Worm (Caenorhabditis elegans) whole organism, L1 larva: ENCODE measurements around the gene C50E10.2.

Experiments used
- ama-1 ChIP-seq: fragments of 150-350 bp; optimal IDR thresholded peaks from 2 replicates; lab custom pipeline; 2014
- ceh-8 ChIP-seq: fragments of 200-800 bp; sonication (Bioruptor generic); optimal IDR thresholded peaks from 2 replicates; lab custom pipeline; 2018; ENCODE audit warnings: mild to moderate bottlenecking, missing genetic modification characterization, moderate library complexity, missing compliant biosample characterization
- ceh-90 ChIP-seq: sonication (generic microtip); optimal IDR thresholded peaks from 2 replicates; lab custom pipeline; 2016; ENCODE audit warnings: missing genetic modification characterization, missing compliant biosample characterization
- egl-27 ChIP-seq, 2 experiments: fragments of 150-350 bp in 1 of 2; sonication (generic microtip); optimal IDR thresholded peaks; 3 replicates each; lab custom pipeline; 2017 to 2018; ENCODE audit warnings: missing biosample characterization in 2 of 2, missing genetic modification characterization in 2 of 2, missing genetic modification reagents in 2 of 2
- elt-2 ChIP-seq: sonication (generic microtip); optimal IDR thresholded peaks from 2 replicates; lab custom pipeline; 2016; ENCODE audit warnings: missing genetic modification characterization, mild to moderate bottlenecking, inconsistent platforms, missing compliant biosample characterization, missing genetic modification reagents
- elt-3 ChIP-seq, 6 experiments: fragments of 150-350 bp in 1 of 6; sonication (generic microtip); optimal IDR thresholded peaks; 2 replicates each; lab custom pipeline; 2017 to 2018; ENCODE audit warnings: missing biosample characterization in 6 of 6, missing genetic modification characterization in 6 of 6, inconsistent platforms in 1 of 6
- irx-1 ChIP-seq: sonication (generic microtip); optimal IDR thresholded peaks from 2 replicates; lab custom pipeline; 2016; ENCODE audit warnings: missing genetic modification characterization, missing compliant biosample characterization
- jun-1 ChIP-seq: fragments of 150-350 bp; optimal IDR thresholded peaks from 2 replicates; lab custom pipeline; 2014; ENCODE audit warnings: missing biosample characterization, missing genetic modification reagents, missing genetic modification characterization
- nhr-76 ChIP-seq: sonication (generic microtip); optimal IDR thresholded peaks from 2 replicates; lab custom pipeline; 2017; ENCODE audit warnings: missing biosample characterization, missing genetic modification characterization
- nhr-77 ChIP-seq: fragments of 150-350 bp; optimal IDR thresholded peaks from 2 replicates; lab custom pipeline; 2014; ENCODE audit warnings: missing biosample characterization, missing genetic modification characterization
- tlp-1 ChIP-seq: fragments of 150-350 bp; optimal IDR thresholded peaks from 2 replicates; lab custom pipeline; 2014; ENCODE audit warnings: missing biosample characterization, missing genetic modification characterization
- ztf-11 ChIP-seq, 2 experiments: sonication (generic microtip); optimal IDR thresholded peaks; 2 replicates each; lab custom pipeline; 2016 to 2017; ENCODE audit warnings: missing genetic modification characterization in 2 of 2, missing biosample characterization in 1 of 2, missing compliant biosample characterization in 1 of 2

ce11 chrII:12353104-12353503 lies 43.6 kb upstream of the C50E10.2 start:
- TF ChIP-seq irx-1 (tag; lab: Kevin White, UChicago) (no peak), tlp-1 (tag; lab: Kevin White, UChicago) (no peak), egl-27 (tag; optimal IDR thresholded peaks at IDR 0.05; lab: Kevin White, UChicago) (no peak), nhr-76 (tag; lab: Kevin White, UChicago) (no peak), ztf-11 (tag; optimal IDR thresholded peaks at IDR 0.05; lab: Kevin White, UChicago) (no peak), jun-1 (tag; lab: Kevin White, UChicago) (no peak), ceh-8 (GFP tag; lab: Kevin White, UChicago) (no peak), nhr-77 (no peak), elt-3 (tag; optimal IDR thresholded peaks at IDR 0.05; lab: Kevin White, UChicago) (no peak), ceh-90 (tag; lab: Kevin White, UChicago) (no peak), ama-1 (lab: Kevin White, UChicago) (no peak), elt-2 (tag; lab: Kevin White, UChicago) (no peak)
